Fruit fly (Drosophila melanogaster) Kc167 (cell line): Measurements from ENCODE around the gene CG3032.

ENCODE experiments used
- Myc ChIP-seq: fragments of >200 bp; optimal IDR thresholded peaks from 2 replicates; lab custom pipeline; 2017; ENCODE audit warnings: missing external identifiers
- Sin3A ChIP-seq: fragments of >200 bp; optimal IDR thresholded peaks from 2 replicates; lab custom pipeline; 2018; ENCODE audit warnings: missing external identifiers
- h ChIP-seq: fragments of >200 bp; optimal IDR thresholded peaks from 3 replicates; lab custom pipeline; 2018; ENCODE audit warnings: missing external identifiers

DNA sequence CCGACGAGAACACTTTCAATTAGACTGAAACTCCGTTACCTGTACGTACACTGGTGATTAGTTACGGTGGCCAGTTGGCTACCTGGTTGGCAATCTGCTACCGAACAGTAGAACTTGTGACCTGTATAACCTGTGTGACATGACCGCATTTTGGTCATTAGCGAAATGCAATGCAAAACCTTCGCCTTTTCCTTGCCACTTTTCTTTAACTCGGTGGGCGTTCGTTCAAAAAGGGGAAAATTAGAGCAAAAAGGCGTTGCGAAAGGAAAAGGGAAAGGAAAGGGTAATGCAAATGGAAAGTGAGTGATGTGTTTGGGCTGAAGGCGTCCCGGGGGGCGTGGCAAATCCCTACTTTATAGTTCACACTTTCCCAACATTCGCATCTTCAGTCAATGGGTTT lies 45.3 kb upstream of the CG3032 start:
- TF ChIP-seq Sin3A (lab: Kevin White, UChicago), result no peak
- no peak for TF ChIP-seq Myc
- TF ChIP-seq h (lab: Kevin White, UChicago), result no peak
